Fruit fly (Drosophila melanogaster) whole organism, embryonic: Measurements from ENCODE around the gene Dok.
A peak's percentile ranks its signal among the peaks of the same experiment; 100 is the strongest.

Experiments used
- Adf1 ChIP-seq: fragments of 200-800 bp; sonication (Bioruptor generic); IDR thresholded peaks from 2 replicates; pipeline ENCODE4 v1.3.6; 2022; ENCODE audit warnings: missing biosample characterization, missing genetic modification characterization
- Atf-2 ChIP-seq: fragments of 200-800 bp; sonication (Bioruptor generic); optimal IDR thresholded peaks from 2 replicates; lab custom pipeline; 2016; ENCODE audit warnings: missing biosample characterization, missing genetic modification characterization
- CG10209 ChIP-seq: fragments of 200-800 bp; sonication (Bioruptor generic); optimal IDR thresholded peaks from 3 replicates; lab custom pipeline; 2017; ENCODE audit warnings: missing biosample characterization, mild to moderate bottlenecking, missing genetic modification characterization, missing genetic modification reagents
- CG10431 ChIP-seq: fragments of 200-800 bp; sonication (Bioruptor generic); optimal IDR thresholded peaks from 3 replicates; lab custom pipeline; 2018; ENCODE audit warnings: missing biosample characterization, mild to moderate bottlenecking, missing genetic modification characterization
- CG10543 ChIP-seq: fragments of 200-800 bp; sonication (Bioruptor generic); optimal IDR thresholded peaks from 3 replicates; lab custom pipeline; 2017; ENCODE audit warnings: missing biosample characterization, mild to moderate bottlenecking, missing genetic modification characterization, moderate library complexity
- CG13287 ChIP-seq: fragments of 200-800 bp; sonication (Bioruptor generic); IDR thresholded peaks from 2 replicates; pipeline ENCODE4 v1.3.6; 2022; ENCODE audit warnings: missing biosample characterization, missing genetic modification characterization; ENCODE audit not compliant: partially characterized antibody
- CG1529 ChIP-seq: fragments of 200-800 bp; sonication (Bioruptor generic); optimal IDR thresholded peaks from 3 replicates; lab custom pipeline; 2018; ENCODE audit warnings: missing biosample characterization, missing genetic modification characterization
- CG1832 ChIP-seq: fragments of 200-800 bp; sonication (Bioruptor generic); optimal IDR thresholded peaks from 2 replicates; lab custom pipeline; 2017; ENCODE audit warnings: missing biosample characterization, mild to moderate bottlenecking, missing genetic modification characterization, inconsistent platforms
- CG34376 ChIP-seq: fragments of 200-800 bp; sonication (Bioruptor generic); optimal IDR thresholded peaks from 2 replicates; lab custom pipeline; 2018; ENCODE audit warnings: missing biosample characterization, mild to moderate bottlenecking, missing genetic modification characterization
- CG4360 ChIP-seq: fragments of 200-800 bp; sonication (Bioruptor generic); IDR thresholded peaks from 2 replicates; pipeline ENCODE4 v1.3.6; 2022; ENCODE audit warnings: missing biosample characterization, missing genetic modification characterization
- CG5180 ChIP-seq: fragments of 200-800 bp; sonication (Bioruptor generic); optimal IDR thresholded peaks from 3 replicates; lab custom pipeline; 2017; ENCODE audit warnings: missing biosample characterization, missing genetic modification characterization, mild to moderate bottlenecking, moderate library complexity, missing genetic modification reagents
- CG6175 ChIP-seq: fragments of 200-800 bp; sonication (Bioruptor generic); IDR thresholded peaks from 3 replicates; pipeline ENCODE4 v1.3.6; 2022; ENCODE audit warnings: missing biosample characterization, missing genetic modification characterization
- CG6654 ChIP-seq: fragments of 200-800 bp; sonication (Bioruptor generic); optimal IDR thresholded peaks from 2 replicates; lab custom pipeline; 2017; ENCODE audit warnings: missing biosample characterization, mild to moderate bottlenecking, missing genetic modification characterization
- CG6791 ChIP-seq: fragments of 200-800 bp; sonication (Bioruptor generic); IDR thresholded peaks from 3 replicates; pipeline ENCODE4 v1.3.6; 2022; ENCODE audit warnings: missing biosample characterization, missing genetic modification characterization; ENCODE audit not compliant: partially characterized antibody
- CG7745 ChIP-seq: fragments of 200-800 bp; sonication (Bioruptor generic); optimal IDR thresholded peaks from 2 replicates; lab custom pipeline; 2018; ENCODE audit warnings: missing biosample characterization, mild to moderate bottlenecking, missing genetic modification characterization, moderate library complexity
- CG7987 ChIP-seq: fragments of 200-800 bp; sonication (Bioruptor generic); optimal IDR thresholded peaks from 2 replicates; lab custom pipeline; 2018; ENCODE audit warnings: missing biosample characterization, mild to moderate bottlenecking, missing genetic modification characterization, moderate library complexity
- CG8290 ChIP-seq, 3 experiments: fragments of 200-800 bp; sonication (Bioruptor generic); optimal IDR thresholded peaks; 2 replicates each; lab custom pipeline; 2016 to 2019; ENCODE audit warnings: missing biosample characterization in 3 of 3, missing genetic modification characterization in 3 of 3, mild to moderate bottlenecking in 2 of 3, moderate library complexity in 1 of 3
- CG8765 ChIP-seq: fragments of 200-800 bp; sonication (Bioruptor generic); IDR thresholded peaks from 2 replicates; pipeline ENCODE4 v1.3.6; 2022; ENCODE audit warnings: missing biosample characterization, missing genetic modification characterization
- CrebB ChIP-seq: fragments of 200-800 bp; sonication (Bioruptor generic); optimal IDR thresholded peaks from 3 replicates; lab custom pipeline; 2018; ENCODE audit warnings: missing biosample characterization, mild to moderate bottlenecking, missing genetic modification characterization
- Deaf1 ChIP-seq: fragments of 200-800 bp; optimal IDR thresholded peaks from 3 replicates; lab custom pipeline; 2019; ENCODE audit warnings: missing biosample characterization, mild to moderate bottlenecking, missing genetic modification characterization, moderate library complexity
- Dip3 ChIP-seq: fragments of 200-800 bp; sonication (Bioruptor generic); optimal IDR thresholded peaks from 3 replicates; lab custom pipeline; 2016; ENCODE audit warnings: missing biosample characterization, missing genetic modification characterization
- Fer1 ChIP-seq: fragments of 200-800 bp; sonication (Bioruptor generic); optimal IDR thresholded peaks from 2 replicates; lab custom pipeline; 2017; ENCODE audit warnings: missing biosample characterization, mild to moderate bottlenecking, missing genetic modification characterization
- Gug ChIP-seq: fragments of 200-800 bp; sonication (Bioruptor generic); IDR thresholded peaks from 4 replicates; pipeline ENCODE4 v1.3.6; 2022; ENCODE audit warnings: missing biosample characterization, missing genetic modification characterization
- HHEX ChIP-seq: fragments of 200-800 bp; sonication (Bioruptor generic); optimal IDR thresholded peaks from 3 replicates; lab custom pipeline; 2017; ENCODE audit warnings: missing biosample characterization, mild to moderate bottlenecking, missing genetic modification characterization, missing genetic modification reagents
- HmgZ ChIP-seq: fragments of 200-800 bp; sonication (Bioruptor generic); optimal IDR thresholded peaks from 2 replicates; lab custom pipeline; 2018; ENCODE audit warnings: missing biosample characterization, mild to moderate bottlenecking, missing genetic modification characterization
- Hr39 ChIP-seq: fragments of >200 bp; optimal IDR thresholded peaks from 2 replicates; lab custom pipeline; 2017
- Jarid2 ChIP-seq: fragments of 200-800 bp; sonication (Bioruptor generic); optimal IDR thresholded peaks from 3 replicates; lab custom pipeline; 2017; ENCODE audit warnings: mild to moderate bottlenecking, missing biosample characterization, missing genetic modification reagents, missing genetic modification characterization
- Kr ChIP-seq: fragments of 200-800 bp; sonication (Bioruptor generic); optimal IDR thresholded peaks from 2 replicates; lab custom pipeline; 2017; ENCODE audit warnings: missing biosample characterization, mild to moderate bottlenecking, missing genetic modification characterization
- Med ChIP-seq: fragments of 200-800 bp; sonication (Bioruptor generic); peaks from one replicate; lab custom pipeline; 2016; ENCODE audit warnings: missing biosample characterization, missing genetic modification characterization, mild to moderate bottlenecking, inconsistent platforms, moderate library complexity
- NC2α ChIP-seq: fragments of 200-800 bp; sonication (Bioruptor generic); optimal IDR thresholded peaks from 2 replicates; lab custom pipeline; 2016; ENCODE audit warnings: missing biosample characterization, missing genetic modification characterization
- Poxn ChIP-seq: fragments of 200-800 bp; sonication (Bioruptor generic); IDR thresholded peaks from 2 replicates; pipeline ENCODE4 v1.3.6; 2022; ENCODE audit warnings: missing biosample characterization, missing genetic modification characterization
- Spps ChIP-seq: fragments of 200-800 bp; sonication (Bioruptor generic); optimal IDR thresholded peaks from 2 replicates; lab custom pipeline; 2018; ENCODE audit warnings: missing biosample characterization, mild to moderate bottlenecking, missing genetic modification characterization
- Trl ChIP-seq, 3 experiments: fragments of >200 bp in 2 of 3; fragments of 200-800 bp in 1 of 3; sonication (Bioruptor generic) in 1 of 3; optimal IDR thresholded peaks; 2 replicates in 1 of 3; 3 replicates in 2 of 3; lab custom pipeline; 2016 to 2017; ENCODE audit warnings: missing biosample characterization in 1 of 3, missing genetic modification characterization in 1 of 3
- crol ChIP-seq: fragments of 200-800 bp; sonication (Bioruptor generic); IDR thresholded peaks from 2 replicates; pipeline ENCODE4 v1.3.6; 2022; ENCODE audit warnings: missing biosample characterization, missing genetic modification characterization
- crp ChIP-seq, 2 experiments: fragments of 200-800 bp; sonication (Bioruptor generic); optimal IDR thresholded peaks; 2 replicates in 1 of 2; 3 replicates in 1 of 2; lab custom pipeline; 2017; ENCODE audit warnings: missing biosample characterization in 2 of 2, missing genetic modification characterization in 2 of 2, mild to moderate bottlenecking in 1 of 2, moderate library complexity in 1 of 2
- fd102C ChIP-seq: fragments of 200-800 bp; sonication (Bioruptor generic); optimal IDR thresholded peaks from 2 replicates; lab custom pipeline; 2018; ENCODE audit warnings: missing biosample characterization, mild to moderate bottlenecking, missing genetic modification characterization, moderate library complexity
- insv ChIP-seq, 2 experiments: fragments of 200-800 bp; sonication (Bioruptor generic); optimal IDR thresholded peaks; 3 replicates each; lab custom pipeline; 2016 to 2018; ENCODE audit warnings: missing biosample characterization in 2 of 2, missing genetic modification characterization in 2 of 2
- kni ChIP-seq: fragments of 200-800 bp; sonication (Bioruptor generic); optimal IDR thresholded peaks from 3 replicates; lab custom pipeline; 2017; ENCODE audit warnings: mild to moderate bottlenecking, missing biosample characterization, missing genetic modification reagents, missing genetic modification characterization
- mirr ChIP-seq: fragments of 200-800 bp; sonication (Bioruptor generic); optimal IDR thresholded peaks from 3 replicates; lab custom pipeline; 2018; ENCODE audit warnings: missing biosample characterization, mild to moderate bottlenecking, missing genetic modification characterization
- p53 ChIP-seq: fragments of 200-800 bp; sonication (Bioruptor generic); optimal IDR thresholded peaks from 2 replicates; lab custom pipeline; 2016; ENCODE audit warnings: missing biosample characterization, missing genetic modification characterization
- rib ChIP-seq: fragments of 200-800 bp; sonication (Bioruptor generic); IDR thresholded peaks from 2 replicates; pipeline ENCODE4 v1.3.6; 2022; ENCODE audit warnings: missing biosample characterization, missing genetic modification characterization
- row ChIP-seq: fragments of 200-800 bp; sonication (Bioruptor generic); IDR thresholded peaks from 3 replicates; pipeline ENCODE4 v1.3.6; 2022; ENCODE audit warnings: missing biosample characterization, missing genetic modification characterization
- sisA ChIP-seq: fragments of 200-800 bp; sonication (Bioruptor generic); IDR thresholded peaks from 2 replicates; pipeline ENCODE4 v1.3.6; 2022; ENCODE audit warnings: missing biosample characterization, missing genetic modification characterization
- sr ChIP-seq: fragments of 200-800 bp; sonication (Bioruptor generic); IDR thresholded peaks from 3 replicates; pipeline ENCODE4 v1.3.6; 2022; ENCODE audit warnings: missing biosample characterization, missing genetic modification characterization
- stwl ChIP-seq: fragments of 200-800 bp; sonication (Bioruptor generic); optimal IDR thresholded peaks from 3 replicates; lab custom pipeline; 2018; ENCODE audit warnings: missing biosample characterization, mild to moderate bottlenecking, missing genetic modification characterization, moderate library complexity
- wek ChIP-seq: fragments of 200-800 bp; sonication (Bioruptor generic); optimal IDR thresholded peaks from 3 replicates; lab custom pipeline; 2018; ENCODE audit warnings: missing biosample characterization, mild to moderate bottlenecking, missing genetic modification characterization, moderate library complexity
- z ChIP-seq: fragments of 200-800 bp; sonication (Bioruptor generic); IDR thresholded peaks from 3 replicates; pipeline ENCODE4 v1.3.6; 2022; ENCODE audit warnings: missing biosample characterization, missing genetic modification characterization
- zen ChIP-seq: fragments of 200-800 bp; sonication (Bioruptor generic); optimal IDR thresholded peaks from 3 replicates; lab custom pipeline; 2018; ENCODE audit warnings: missing biosample characterization, mild to moderate bottlenecking, missing genetic modification characterization, moderate library complexity

The Dok gene

DNA sequence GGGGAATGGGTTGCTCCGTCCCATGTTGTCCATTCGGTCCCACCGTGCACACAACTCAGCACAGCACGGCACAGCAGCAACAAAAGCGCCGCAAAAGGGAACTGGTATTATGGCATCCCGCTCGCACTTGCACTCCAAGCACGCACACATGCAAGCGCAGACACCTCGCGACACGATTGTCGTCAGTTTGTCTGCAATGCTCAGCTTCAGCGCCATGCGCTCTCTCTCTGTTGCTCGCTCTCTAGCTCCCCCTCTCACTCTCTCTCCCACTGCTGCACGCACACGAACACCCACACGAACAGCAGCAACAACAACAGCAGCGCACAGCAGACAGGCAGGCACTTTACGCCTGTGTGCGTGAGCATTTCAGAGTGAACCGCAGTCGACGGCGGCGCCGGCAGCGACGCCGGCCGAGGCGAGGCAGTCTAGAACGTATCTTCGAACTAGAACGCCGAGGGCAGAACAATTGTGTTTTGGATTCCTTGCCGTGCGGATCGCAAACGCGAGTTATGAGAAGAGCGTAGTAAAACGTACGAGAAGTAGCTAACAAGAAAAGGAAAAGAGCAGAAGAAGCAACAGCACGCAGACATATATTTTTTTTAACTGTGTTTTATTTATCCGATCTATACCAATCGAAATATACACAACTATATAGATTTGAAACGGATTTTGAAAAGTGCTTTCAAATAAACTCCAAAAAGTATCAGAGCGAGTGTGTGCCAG lies 16.4 kb upstream of the Dok start, which contains the start of gene brk (continued):
- TF ChIP-seq row (GFP tag; lab: Robert Waterston, UW) (peak; percentile 4; the same call in 1 of the 3 replicates), sr (peak; percentile 98), CG10209 (GFP tag; lab: Kevin White, UChicago) (no peak), CG5180 (GFP tag; lab: Kevin White, UChicago) (peak; percentile 73), Atf-2 (GFP tag; lab: Kevin White, UChicago) (no peak), wek (GFP tag; lab: Kevin White, UChicago) (no peak), rib (GFP tag; lab: Robert Waterston, UW) (0 out of 2 replicates have a peak, but pooled peaks have one; percentile 67), Jarid2 (peak; percentile 84), z (GFP tag; lab: Robert Waterston, UW) (peak; percentile 48; the same call in 1 of the 3 replicates), fd102C (GFP tag; lab: Kevin White, UChicago) (no peak), stwl (tag; lab: Kevin White, UChicago) (no peak), NC2α (GFP tag; lab: Kevin White, UChicago) (no peak), CG8290 (GFP tag; optimal IDR thresholded peaks at IDR 0.05; lab: Kevin White, UChicago) (no peak), CG8290 (tag; optimal IDR thresholded peaks at IDR 0.05; lab: Kevin White, UChicago) (peak in 1 of 2 experiments; percentile 40), CG6654 (GFP tag; lab: Kevin White, UChicago) (no peak), CG1832 (GFP tag; lab: Kevin White, UChicago) (peak; percentile 93), CG10543 (GFP tag; lab: Kevin White, UChicago) (peak; percentile 27), Fer1 (GFP tag; lab: Kevin White, UChicago) (no peak), crol (GFP tag; lab: Robert Waterston, UW) (peak; percentile 97), sisA (GFP tag; lab: Robert Waterston, UW) (no peak), mirr (peak; percentile 61), Dip3 (no peak), Adf1 (peak; percentile 100), CG6791 (peak; percentile 40; the same call in 1 of the 3 replicates), CG34376 (GFP tag; lab: Kevin White, UChicago) (peak; percentile 13), CG7745 (tag; lab: Kevin White, UChicago) (no peak), Trl (optimal IDR thresholded peaks at IDR 0.05; lab: Kevin White, UChicago) (peak; percentile 96), Trl (GFP tag; optimal IDR thresholded peaks at IDR 0.05; lab: Kevin White, UChicago) (peak; percentile 25), Gug (GFP tag; lab: Robert Waterston, UW) (no peak), CG8765 (peak; percentile 87), CG13287 (GFP tag; lab: Robert Waterston, UW) (peak; percentile 61), CrebB (no peak), HmgZ (tag; lab: Kevin White, UChicago) (peak; percentile 31), Spps (tag; lab: Kevin White, UChicago) (no peak), Hr39 (lab: Kevin White, UChicago) (no peak), CG1529 (peak; percentile 3), CG6175 (GFP tag; lab: Robert Waterston, UW) (peak; percentile 96), CG7987 (GFP tag; lab: Kevin White, UChicago) (peak; percentile 66), HHEX (GFP tag; lab: Kevin White, UChicago) (no peak), kni (GFP tag; lab: Kevin White, UChicago) (peak; percentile 89), Deaf1 (tag; lab: Kevin White, UChicago) (peak; percentile 83), Poxn (no peak), crp (GFP tag; optimal IDR thresholded peaks at IDR 0.05; lab: Kevin White, UChicago) (no peak), zen (tag; lab: Kevin White, UChicago) (no peak), p53 (GFP tag; lab: Kevin White, UChicago) (no peak), Med (peak; percentile 99), Kr (GFP tag; lab: Kevin White, UChicago) (no peak), insv (GFP tag; optimal IDR thresholded peaks at IDR 0.05; lab: Kevin White, UChicago) (no peak), CG10431 (GFP tag; lab: Kevin White, UChicago) (no peak), CG4360 (peak; percentile 100)
